Worm (Caenorhabditis elegans) whole organism, L4 larva: ENCODE measurements around the gene K10D6.3.

Source experiments
- D1046.2 ChIP-seq: fragments of 200-800 bp; sonication (Bioruptor generic); IDR thresholded peaks from 2 replicates; pipeline ENCODE4 v1.3.6; 2022; ENCODE audit warnings: missing genetic modification characterization, missing compliant biosample characterization
- T20F7.1 ChIP-seq: fragments of 200-800 bp; sonication (Bioruptor generic); optimal IDR thresholded peaks from 2 replicates; lab custom pipeline; 2018; ENCODE audit warnings: mild to moderate bottlenecking, missing genetic modification characterization, missing compliant biosample characterization
- Y48G9A.11 ChIP-seq: fragments of 200-800 bp; sonication (Bioruptor generic); IDR thresholded peaks from 2 replicates; pipeline ENCODE4 v1.3.6; 2022; ENCODE audit warnings: missing genetic modification reagents, missing genetic modification characterization, missing compliant biosample characterization
- aly-2 ChIP-seq: sonication (generic microtip); optimal IDR thresholded peaks from 2 replicates; lab custom pipeline; 2018; ENCODE audit warnings: missing biosample characterization, missing genetic modification characterization
- ceh-32 ChIP-seq: sonication (generic microtip); optimal IDR thresholded peaks from 2 replicates; lab custom pipeline; 2016; ENCODE audit warnings: mild to moderate bottlenecking, missing genetic modification characterization, missing compliant biosample characterization; ENCODE audit not compliant: poor library complexity
- ceh-62 ChIP-seq: sonication (generic microtip); optimal IDR thresholded peaks from 2 replicates; lab custom pipeline; 2017; ENCODE audit warnings: missing biosample characterization, missing genetic modification characterization
- ces-1 ChIP-seq: fragments of 150-350 bp; sonication (generic microtip); optimal IDR thresholded peaks from 4 replicates; lab custom pipeline; 2014; ENCODE audit warnings: missing biosample characterization, missing genetic modification reagents, missing genetic modification characterization
- daf-8 ChIP-seq: fragments of 200-800 bp; sonication (Bioruptor generic); IDR thresholded peaks from 2 replicates; pipeline ENCODE4 v1.3.6; 2022; ENCODE audit warnings: missing genetic modification characterization, missing compliant biosample characterization
- dmd-8 ChIP-seq: fragments of 200-800 bp; sonication (Bioruptor generic); IDR thresholded peaks from 2 replicates; pipeline ENCODE4 v1.3.6; 2022; ENCODE audit warnings: missing genetic modification characterization, missing compliant biosample characterization
- dmd-9 ChIP-seq: fragments of 200-800 bp; sonication (Bioruptor generic); IDR thresholded peaks from 2 replicates; pipeline ENCODE4 v1.3.6; 2022; ENCODE audit warnings: missing genetic modification reagents, missing genetic modification characterization, missing compliant biosample characterization
- dpl-1 ChIP-seq: fragments of 150-350 bp; optimal IDR thresholded peaks from 2 replicates; lab custom pipeline; 2014; ENCODE audit warnings: missing biosample characterization, missing genetic modification reagents, missing genetic modification characterization
- egl-43 ChIP-seq: fragments of 200-800 bp; sonication (Bioruptor generic); IDR thresholded peaks from 2 replicates; pipeline ENCODE4 v1.3.6; 2022; ENCODE audit warnings: missing genetic modification reagents, missing genetic modification characterization, missing compliant biosample characterization
- fkh-10 ChIP-seq: fragments of 150-350 bp; optimal IDR thresholded peaks from 2 replicates; lab custom pipeline; 2014; ENCODE audit warnings: missing biosample characterization, missing genetic modification reagents, missing genetic modification characterization
- fos-1 ChIP-seq: fragments of 150-350 bp; optimal IDR thresholded peaks from 2 replicates; lab custom pipeline; 2014; ENCODE audit warnings: missing biosample characterization, missing genetic modification characterization
- hlh-30 ChIP-seq: sonication (generic microtip); optimal IDR thresholded peaks from 2 replicates; lab custom pipeline; 2017; ENCODE audit warnings: antibody characterized with exemption, mild to moderate bottlenecking, missing genetic modification characterization, missing compliant biosample characterization; ENCODE audit not compliant: insufficient read depth
- jun-1 ChIP-seq: fragments of 150-350 bp; optimal IDR thresholded peaks from 2 replicates; lab custom pipeline; 2014; ENCODE audit warnings: missing biosample characterization, missing genetic modification reagents, missing genetic modification characterization
- lin-1 ChIP-seq: fragments of 200-800 bp; sonication (Bioruptor generic); IDR thresholded peaks from 2 replicates; pipeline ENCODE4 v1.3.6; 2022; ENCODE audit warnings: missing genetic modification reagents, missing genetic modification characterization, missing compliant biosample characterization
- lin-39 ChIP-seq: fragments of 150-350 bp; optimal IDR thresholded peaks from 2 replicates; lab custom pipeline; 2014; ENCODE audit warnings: missing biosample characterization, missing genetic modification reagents, missing genetic modification characterization
- lsy-2 ChIP-seq, 2 experiments: fragments of 150-350 bp in 1 of 2; sonication (generic microtip) in 1 of 2; optimal IDR thresholded peaks; 2 replicates each; lab custom pipeline; 2014 to 2017; ENCODE audit warnings: missing biosample characterization in 2 of 2, missing genetic modification characterization in 2 of 2
- madf-9 ChIP-seq: fragments of 200-800 bp; sonication (Bioruptor generic); conservative IDR thresholded peaks from 2 replicates; pipeline ENCODE4 v1.3.6; 2022; ENCODE audit warnings: missing genetic modification reagents, missing genetic modification characterization, missing compliant biosample characterization
- mes-2 ChIP-seq: sonication (generic microtip); optimal IDR thresholded peaks from 2 replicates; lab custom pipeline; 2016; ENCODE audit warnings: missing genotype, mild to moderate bottlenecking, missing genetic modification characterization, missing compliant biosample characterization; ENCODE audit not compliant: poor library complexity, severe bottlenecking
- mxl-2 ChIP-seq: fragments of 200-800 bp; sonication (Bioruptor generic); conservative IDR thresholded peaks from 2 replicates; pipeline ENCODE4 v1.3.6; 2022; ENCODE audit warnings: missing genetic modification reagents, missing genetic modification characterization, missing compliant biosample characterization
- nhr-10 ChIP-seq: fragments of 150-350 bp; optimal IDR thresholded peaks from 2 replicates; lab custom pipeline; 2014; ENCODE audit warnings: missing biosample characterization, missing genetic modification characterization
- nhr-11 ChIP-seq: fragments of 150-350 bp; optimal IDR thresholded peaks from 2 replicates; lab custom pipeline; 2014; ENCODE audit warnings: missing biosample characterization, missing genetic modification characterization
- nhr-25 ChIP-seq: sonication (generic microtip); optimal IDR thresholded peaks from 2 replicates; lab custom pipeline; 2017; ENCODE audit warnings: missing genetic modification characterization, mild to moderate bottlenecking, missing compliant biosample characterization, antibody characterized with exemption, moderate library complexity, borderline replicate concordance; ENCODE audit not compliant: insufficient read depth
- nhr-41 ChIP-seq: fragments of 200-800 bp; sonication (Bioruptor generic); IDR thresholded peaks from 2 replicates; pipeline ENCODE4 v1.3.6; 2022; ENCODE audit warnings: missing genetic modification reagents, missing genetic modification characterization, missing compliant biosample characterization
- pha-4 ChIP-seq, 2 experiments: fragments of 150-350 bp in 1 of 2; fragments of 200-800 bp in 1 of 2; sonication (Bioruptor generic) in 1 of 2; IDR thresholded peaks in 1 of 2; optimal IDR thresholded peaks in 1 of 2; 2 replicates each; pipeline versions ENCODE4 v1.3.6 to Lab custom; 2014 to 2022; ENCODE audit warnings: missing genetic modification characterization in 2 of 2, missing genetic modification reagents in 2 of 2, missing biosample characterization in 1 of 2, missing compliant biosample characterization in 1 of 2
- pqm-1 ChIP-seq: sonication (generic microtip); optimal IDR thresholded peaks from 2 replicates; lab custom pipeline; 2017; ENCODE audit warnings: missing biosample characterization, missing genetic modification characterization
- rbr-2 ChIP-seq: sonication (generic microtip); optimal IDR thresholded peaks from 2 replicates; lab custom pipeline; 2016; ENCODE audit warnings: missing genotype, missing genetic modification characterization, missing compliant biosample characterization
- sdz-12 ChIP-seq: fragments of 200-800 bp; sonication (Bioruptor generic); optimal IDR thresholded peaks from 2 replicates; lab custom pipeline; 2018; ENCODE audit warnings: mild to moderate bottlenecking, missing genetic modification characterization, missing compliant biosample characterization
- set-16 ChIP-seq: fragments of 200-800 bp; sonication (Bioruptor generic); IDR thresholded peaks from 2 replicates; pipeline ENCODE4 v1.3.6; 2022; ENCODE audit warnings: missing genetic modification reagents, missing genetic modification characterization, missing compliant biosample characterization
- snpc-1.2 ChIP-seq: fragments of 200-800 bp; sonication (Bioruptor generic); IDR thresholded peaks from 2 replicates; pipeline ENCODE4 v1.3.6; 2022; ENCODE audit warnings: missing genetic modification reagents, missing genetic modification characterization, missing compliant biosample characterization
- snpc-4 ChIP-seq: fragments of 150-350 bp; optimal IDR thresholded peaks from 2 replicates; lab custom pipeline; 2014; ENCODE audit warnings: missing biosample characterization, missing genetic modification characterization
- spr-1 ChIP-seq: sonication (generic microtip); optimal IDR thresholded peaks from 2 replicates; lab custom pipeline; 2016; ENCODE audit warnings: mild to moderate bottlenecking, missing genetic modification characterization, missing compliant biosample characterization
- tag-97 ChIP-seq: fragments of 200-800 bp; sonication (Bioruptor generic); IDR thresholded peaks from 2 replicates; pipeline ENCODE4 v1.3.6; 2022; ENCODE audit warnings: missing genetic modification characterization, missing compliant biosample characterization
- tra-1 ChIP-seq: fragments of 200-800 bp; sonication (Bioruptor generic); IDR thresholded peaks from 2 replicates; pipeline ENCODE4 v1.3.6; 2022; ENCODE audit warnings: missing genetic modification reagents, missing genetic modification characterization, missing compliant biosample characterization
- zip-11 ChIP-seq: fragments of 200-800 bp; sonication (Bioruptor generic); IDR thresholded peaks from 2 replicates; pipeline ENCODE4 v1.3.6; 2022; ENCODE audit warnings: missing genetic modification characterization, missing compliant biosample characterization

Gene K10D6.3

ce11 chrV:11156589-11156988 lies 43.8 kb upstream of the K10D6.3 start:
- TF ChIP-seq D1046.2 (no peak), egl-43 (GFP tag; lab: Robert Waterston, UW) (no peak), fos-1 (tag; lab: Kevin White, UChicago) (no peak), nhr-25 (tag; lab: Kevin White, UChicago) (no peak), daf-8 (GFP tag; lab: Robert Waterston, UW) (no peak), dmd-9 (no peak), lsy-2 (tag; optimal IDR thresholded peaks at IDR 0.05; lab: Kevin White, UChicago) (no peak), pha-4 (GFP tag; IDR thresholded peaks at IDR 0.05; lab: Robert Waterston, UW) (no peak), pha-4 (tag; optimal IDR thresholded peaks at IDR 0.05; lab: Kevin White, UChicago) (no peak), pqm-1 (tag; lab: Kevin White, UChicago) (no peak), tra-1 (no peak), tag-97 (GFP tag; lab: Robert Waterston, UW) (no peak), zip-11 (GFP tag; lab: Robert Waterston, UW) (no peak), sdz-12 (GFP tag; lab: Kevin White, UChicago) (no peak), spr-1 (tag; lab: Kevin White, UChicago) (no peak), Y48G9A.11 (GFP tag; lab: Robert Waterston, UW) (no peak), mes-2 (tag; lab: Kevin White, UChicago) (no peak), fkh-10 (GFP tag; lab: Kevin White, UChicago) (no peak), nhr-41 (GFP tag; lab: Robert Waterston, UW) (no peak), hlh-30 (no peak), jun-1 (no peak)

ce11 chrV:11157947-11158346 lies 42.5 kb upstream of the K10D6.3 start, which contains the start of gene srg-42:
Gene srg-42, minus strand, starts transcription at chrV:11158047.
- TF ChIP-seq lin-1 (GFP tag; lab: Robert Waterston, UW) (no peak), snpc-4 (tag; lab: Kevin White, UChicago) (no peak)

- no peak for TF ChIP-seq T20F7.1
- TF ChIP-seq lin-39 (tag; lab: Kevin White, UChicago) = no peak
- no peak for TF ChIP-seq dpl-1 (GFP tag; lab: Kevin White, UChicago)
- no peak for TF ChIP-seq zip-11 (GFP tag; lab: Robert Waterston, UW)
- no peak for TF ChIP-seq nhr-11 (tag; lab: Kevin White, UChicago)
- TF ChIP-seq madf-9 = no peak
- TF ChIP-seq rbr-2 (tag; lab: Kevin White, UChicago) = no peak
- TF ChIP-seq dmd-9 = no peak
- no peak for TF ChIP-seq dmd-8
- TF ChIP-seq mxl-2 (GFP tag; lab: Robert Waterston, UW) = no peak
- TF ChIP-seq ceh-62 (tag; lab: Kevin White, UChicago) = no peak
- TF ChIP-seq aly-2 (tag; lab: Kevin White, UChicago) = no peak
- no peak for TF ChIP-seq ces-1
- TF ChIP-seq snpc-1.2 (GFP tag; lab: Robert Waterston, UW) = no peak
- no peak for TF ChIP-seq nhr-10
- no peak for TF ChIP-seq mes-2 (tag; lab: Kevin White, UChicago)
- TF ChIP-seq ceh-32 (tag; lab: Kevin White, UChicago) = no peak
- TF ChIP-seq set-16 (GFP tag; lab: Robert Waterston, UW) = no peak
These were observed 38.6 kb upstream of the K10D6.3 start, which contains the start of gene srg-41 for ce11 chrV:11161791-11162190. Gene srg-41, minus strand, starts transcription at chrV:11161891.
